Fruit fly (Drosophila melanogaster) whole organism, wandering third instar larva: Measurements from ENCODE around the gene CG7320.

Source experiments
- Abd-B ChIP-seq: fragments of >200 bp; optimal IDR thresholded peaks from 2 replicates; lab custom pipeline; 2017; ENCODE audit warnings: missing biosample characterization, missing genetic modification characterization
- CG32264 ChIP-seq: fragments of 200-800 bp; sonication (Bioruptor generic); optimal IDR thresholded peaks from 2 replicates; lab custom pipeline; 2016; ENCODE audit warnings: missing biosample characterization, missing genetic modification characterization
- CG9705 ChIP-seq: fragments of 200-800 bp; sonication (Bioruptor generic); optimal IDR thresholded peaks from 2 replicates; lab custom pipeline; 2018; ENCODE audit warnings: missing biosample characterization, mild to moderate bottlenecking, missing genetic modification characterization
- CrebA ChIP-seq: fragments of 200-800 bp; sonication (Bioruptor generic); optimal IDR thresholded peaks from 2 replicates; lab custom pipeline; 2016; ENCODE audit warnings: missing biosample characterization, mild to moderate bottlenecking, missing genetic modification characterization, borderline replicate concordance
- Dfd ChIP-seq: fragments of >200 bp; optimal IDR thresholded peaks from 2 replicates; lab custom pipeline; 2017; ENCODE audit warnings: missing biosample characterization, missing genetic modification characterization
- Dif ChIP-seq: fragments of 200-275, 200-300 bp; sonication (Bioruptor generic); optimal IDR thresholded peaks from 2 replicates; lab custom pipeline; 2018; ENCODE audit warnings: missing biosample characterization, missing genetic modification characterization; ENCODE audit not compliant: partially characterized antibody
- GATAd ChIP-seq: sonication (Bioruptor generic); optimal IDR thresholded peaks from 2 replicates; lab custom pipeline; 2016; ENCODE audit warnings: missing biosample characterization, missing genetic modification characterization
- HLH106 ChIP-seq: fragments of 200-800 bp; optimal IDR thresholded peaks from 3 replicates; lab custom pipeline; 2019; ENCODE audit warnings: missing biosample characterization, mild to moderate bottlenecking, missing genetic modification characterization, moderate library complexity
- Hnf4 ChIP-seq: fragments of 200-800 bp; sonication (Bioruptor generic); optimal IDR thresholded peaks from 2 replicates; lab custom pipeline; 2016; ENCODE audit warnings: missing biosample characterization, mild to moderate bottlenecking, missing genetic modification characterization
- Hr78 ChIP-seq: fragments of >200 bp; optimal IDR thresholded peaks from 2 replicates; lab custom pipeline; 2017; ENCODE audit warnings: missing biosample characterization, missing genetic modification characterization
- Hr83 ChIP-seq: fragments of 200-300 bp; sonication (Bioruptor generic); optimal IDR thresholded peaks from 2 replicates; lab custom pipeline; 2016; ENCODE audit warnings: missing biosample characterization, mild to moderate bottlenecking, missing genetic modification characterization, moderate library complexity; ENCODE audit not compliant: poor library complexity, severe bottlenecking
- Jra ChIP-seq: sonication (Bioruptor generic); optimal IDR thresholded peaks from 2 replicates; lab custom pipeline; 2016; ENCODE audit warnings: missing biosample characterization, missing genetic modification characterization
- Mio ChIP-seq: sonication (Bioruptor generic); optimal IDR thresholded peaks from 2 replicates; lab custom pipeline; 2016; ENCODE audit warnings: missing biosample characterization, missing genetic modification characterization
- Myc ChIP-seq: fragments of >200 bp; optimal IDR thresholded peaks from 2 replicates; lab custom pipeline; 2017
- N ChIP-seq: fragments of >200 bp; optimal IDR thresholded peaks from 2 replicates; lab custom pipeline; 2018; ENCODE audit warnings: missing biosample characterization, missing external identifiers, missing genetic modification characterization
- OdsH ChIP-seq: fragments of 200-800 bp; sonication (Bioruptor generic); optimal IDR thresholded peaks from 2 replicates; lab custom pipeline; 2016; ENCODE audit warnings: missing biosample characterization, mild to moderate bottlenecking, missing genetic modification characterization
- Rel ChIP-seq, 2 experiments: fragments of 200-800 bp; sonication (Bioruptor generic) in 1 of 2; optimal IDR thresholded peaks; 2 replicates in 1 of 2; 3 replicates in 1 of 2; lab custom pipeline; 2016 to 2019; ENCODE audit warnings: mild to moderate bottlenecking in 2 of 2, missing biosample characterization in 2 of 2, missing genetic modification characterization in 2 of 2, moderate library complexity in 1 of 2
- Sp1 ChIP-seq: fragments of 200-800 bp; sonication (Bioruptor generic); optimal IDR thresholded peaks from 3 replicates; lab custom pipeline; 2019; ENCODE audit warnings: missing biosample characterization, mild to moderate bottlenecking, missing genetic modification characterization, moderate library complexity
- Vsx2 ChIP-seq: fragments of 200-300, 225-300 bp; sonication (Bioruptor generic); optimal IDR thresholded peaks from 2 replicates; lab custom pipeline; 2018; ENCODE audit warnings: missing biosample characterization, missing genetic modification characterization; ENCODE audit not compliant: partially characterized antibody
- br ChIP-seq: fragments of 200-800 bp; sonication (Bioruptor generic); optimal IDR thresholded peaks from 2 replicates; lab custom pipeline; 2016; ENCODE audit warnings: missing biosample characterization, missing genetic modification characterization
- brk ChIP-seq: fragments of 200-800 bp; sonication (Bioruptor generic); optimal IDR thresholded peaks from 2 replicates; lab custom pipeline; 2016; ENCODE audit warnings: missing biosample characterization, mild to moderate bottlenecking, missing genetic modification characterization
- dl ChIP-seq, 2 experiments: fragments of 175-275, 200-275 bp in 1 of 2; fragments of 200-275 bp in 1 of 2; sonication (Bioruptor generic); optimal IDR thresholded peaks; lab custom pipeline; 2018; ENCODE audit warnings: mild to moderate bottlenecking in 2 of 2, missing biosample characterization in 2 of 2, missing genetic modification characterization in 2 of 2, moderate library complexity in 2 of 2; ENCODE audit not compliant: partially characterized antibody in 2 of 2, insufficient read depth in 1 of 2
- dmrt93B ChIP-seq: fragments of 200-800 bp; sonication (Bioruptor generic); optimal IDR thresholded peaks from 2 replicates; lab custom pipeline; 2018; ENCODE audit warnings: missing biosample characterization, mild to moderate bottlenecking, missing genetic modification characterization
- dsf ChIP-seq: sonication (Bioruptor generic); optimal IDR thresholded peaks from 2 replicates; lab custom pipeline; 2016; ENCODE audit warnings: missing biosample characterization, missing genetic modification characterization, borderline replicate concordance
- ey ChIP-seq: fragments of 200-800 bp; sonication (Bioruptor generic); optimal IDR thresholded peaks from 2 replicates; lab custom pipeline; 2016; ENCODE audit warnings: missing biosample characterization, missing genetic modification characterization
- foxo ChIP-seq, 2 experiments: fragments of 200-800 bp; sonication (Bioruptor generic); optimal IDR thresholded peaks; 2 replicates in 1 of 2; 3 replicates in 1 of 2; lab custom pipeline; 2016 to 2017; ENCODE audit warnings: missing biosample characterization in 2 of 2, missing genetic modification characterization in 2 of 2
- fru ChIP-seq: fragments of 200-800 bp; sonication (Bioruptor generic); optimal IDR thresholded peaks from 3 replicates; lab custom pipeline; 2016; ENCODE audit warnings: missing biosample characterization, mild to moderate bottlenecking, missing genetic modification characterization
- h ChIP-seq: fragments of 200-800 bp; sonication (Bioruptor generic); optimal IDR thresholded peaks from 3 replicates; lab custom pipeline; 2016; ENCODE audit warnings: missing biosample characterization, mild to moderate bottlenecking, missing genetic modification characterization
- jim ChIP-seq: fragments of 175-275, 200-325 bp; sonication (Bioruptor generic); optimal IDR thresholded peaks from 2 replicates; lab custom pipeline; 2016; ENCODE audit warnings: missing biosample characterization, mild to moderate bottlenecking, missing genetic modification characterization
- lola ChIP-seq: fragments of >200 bp; optimal IDR thresholded peaks from 2 replicates; lab custom pipeline; 2017; ENCODE audit warnings: missing biosample characterization, missing genetic modification characterization
- pan ChIP-seq: fragments of >200 bp; optimal IDR thresholded peaks from 2 replicates; lab custom pipeline; 2017
- psq ChIP-seq: fragments of 200-800 bp; sonication (Bioruptor generic); optimal IDR thresholded peaks from 3 replicates; lab custom pipeline; 2017; ENCODE audit warnings: missing biosample characterization, mild to moderate bottlenecking, missing genetic modification characterization, moderate library complexity
- rgr ChIP-seq: fragments of 200-800 bp; sonication (Bioruptor generic); optimal IDR thresholded peaks from 3 replicates; lab custom pipeline; 2016; ENCODE audit warnings: missing biosample characterization, mild to moderate bottlenecking, missing genetic modification characterization
- sage ChIP-seq: fragments of 200-800 bp; sonication (Bioruptor generic); optimal IDR thresholded peaks from 2 replicates; lab custom pipeline; 2016; ENCODE audit warnings: missing biosample characterization, mild to moderate bottlenecking, missing genetic modification characterization
- sv ChIP-seq: fragments of 200-800 bp; sonication (Bioruptor generic); optimal IDR thresholded peaks from 3 replicates; lab custom pipeline; 2016; ENCODE audit warnings: missing biosample characterization, missing genetic modification characterization
- tai ChIP-seq: sonication (Bioruptor generic); optimal IDR thresholded peaks from 2 replicates; lab custom pipeline; 2016; ENCODE audit warnings: missing biosample characterization, missing genetic modification characterization
- usp ChIP-seq: fragments of >200 bp; optimal IDR thresholded peaks from 2 replicates; lab custom pipeline; 2017; ENCODE audit warnings: missing biosample characterization, missing genetic modification characterization
- woc ChIP-seq: sonication (Bioruptor generic); optimal IDR thresholded peaks from 2 replicates; lab custom pipeline; 2016; ENCODE audit warnings: missing biosample characterization, mild to moderate bottlenecking, missing genetic modification characterization

CG7320 gene

dm6 chr3L:18190484-18191220, 10.6 kb upstream of the CG7320 start (continued):
- TF ChIP-seq rgr (peak; percentile 89), Mio (GFP tag; lab: Kevin White, UChicago) (no peak), dl (GFP tag; optimal IDR thresholded peaks at IDR 0.05; lab: Kevin White, UChicago; ENCODE audit: insufficient read depth in 1 of 2, partially characterized antibody in 2 of 2) (no peak), Vsx2 (peak; percentile 74), Dif (GFP tag; lab: Kevin White, UChicago) (peak; percentile 5), CG32264 (GFP tag; lab: Kevin White, UChicago) (peak; percentile 73), Abd-B (GFP tag; lab: Kevin White, UChicago) (no peak)

- TF ChIP-seq foxo (GFP tag; optimal IDR thresholded peaks at IDR 0.05; lab: Kevin White, UChicago) (no peak), brk (GFP tag; lab: Kevin White, UChicago) (no peak), Rel (GFP tag; optimal IDR thresholded peaks at IDR 0.05; lab: Kevin White, UChicago) (no peak), Rel (tag; optimal IDR thresholded peaks at IDR 0.05; lab: Kevin White, UChicago) (peak; percentile 38)
These were observed 9.6 kb upstream of the CG7320 start for dm6 chr3L:18191555-18192135.

- TF ChIP-seq lola (GFP tag; lab: Kevin White, UChicago) (no peak), Dif (GFP tag; lab: Kevin White, UChicago) (peak; percentile 51), brk (GFP tag; lab: Kevin White, UChicago) (peak; percentile 52), pan (lab: Kevin White, UChicago) (no peak), Hnf4 (GFP tag; lab: Kevin White, UChicago) (peak; percentile 65), Hr78 (GFP tag; lab: Kevin White, UChicago) (no peak), CG32264 (GFP tag; lab: Kevin White, UChicago) (no peak), Hr83 (GFP tag; lab: Kevin White, UChicago) (no peak), h (GFP tag; lab: Kevin White, UChicago) (peak; percentile 86), usp (GFP tag; lab: Kevin White, UChicago) (no peak), CrebA (GFP tag; lab: Kevin White, UChicago) (no peak), N (GFP tag; lab: Kevin White, UChicago) (no peak), foxo (GFP tag; optimal IDR thresholded peaks at IDR 0.05; lab: Kevin White, UChicago) (peak in 1 of 2 experiments; percentile 90), tai (no peak), dl (GFP tag; optimal IDR thresholded peaks at IDR 0.05; lab: Kevin White, UChicago; ENCODE audit: insufficient read depth in 1 of 2, partially characterized antibody in 2 of 2) (no peak), Mio (GFP tag; lab: Kevin White, UChicago) (no peak), fru (GFP tag; lab: Kevin White, UChicago) (peak; percentile 85), rgr (peak; percentile 89), jim (GFP tag; lab: Kevin White, UChicago) (peak; percentile 30), HLH106 (peak; percentile 98), woc (GFP tag; lab: Kevin White, UChicago) (peak; percentile 66), dsf (GFP tag; lab: Kevin White, UChicago) (peak; percentile 26), sv (GFP tag; lab: Kevin White, UChicago) (peak; percentile 56), Myc (lab: Kevin White, UChicago) (no peak), Jra (GFP tag; lab: Kevin White, UChicago) (peak; percentile 47), CG9705 (GFP tag; lab: Kevin White, UChicago) (peak; percentile 91), GATAd (GFP tag; lab: Kevin White, UChicago) (no peak), psq (GFP tag; lab: Kevin White, UChicago) (peak; percentile 97), ey (peak; percentile 74), Rel (GFP tag; optimal IDR thresholded peaks at IDR 0.05; lab: Kevin White, UChicago) (peak; percentile 72), Rel (tag; optimal IDR thresholded peaks at IDR 0.05; lab: Kevin White, UChicago) (peak; percentile 79), OdsH (GFP tag; lab: Kevin White, UChicago) (peak; percentile 92), sage (peak; percentile 52), Sp1 (GFP tag; lab: Kevin White, UChicago) (peak; percentile 97), br (GFP tag; lab: Kevin White, UChicago) (peak; percentile 57), Dfd (GFP tag; lab: Kevin White, UChicago) (no peak), dmrt93B (GFP tag; lab: Kevin White, UChicago) (peak; percentile 93), Abd-B (GFP tag; lab: Kevin White, UChicago) (no peak), Vsx2 (no peak)
These were observed 8.3 kb upstream of the CG7320 start for dm6 chr3L:18192858-18193478.
